Fruit fly (Drosophila melanogaster) whole organism, wandering third instar larva: ENCODE data around the gene UQCR-Q.

Experiments used
- Abd-B ChIP-seq: fragments of >200 bp; optimal IDR thresholded peaks from 2 replicates; lab custom pipeline; 2017; ENCODE audit warnings: missing biosample characterization, missing genetic modification characterization
- CG32264 ChIP-seq: fragments of 200-800 bp; sonication (Bioruptor generic); optimal IDR thresholded peaks from 2 replicates; lab custom pipeline; 2016; ENCODE audit warnings: missing biosample characterization, missing genetic modification characterization
- CG9705 ChIP-seq: fragments of 200-800 bp; sonication (Bioruptor generic); optimal IDR thresholded peaks from 2 replicates; lab custom pipeline; 2018; ENCODE audit warnings: missing biosample characterization, mild to moderate bottlenecking, missing genetic modification characterization
- CrebA ChIP-seq: fragments of 200-800 bp; sonication (Bioruptor generic); optimal IDR thresholded peaks from 2 replicates; lab custom pipeline; 2016; ENCODE audit warnings: missing biosample characterization, mild to moderate bottlenecking, missing genetic modification characterization, borderline replicate concordance
- Dfd ChIP-seq: fragments of >200 bp; optimal IDR thresholded peaks from 2 replicates; lab custom pipeline; 2017; ENCODE audit warnings: missing biosample characterization, missing genetic modification characterization
- Dif ChIP-seq: fragments of 200-275, 200-300 bp; sonication (Bioruptor generic); optimal IDR thresholded peaks from 2 replicates; lab custom pipeline; 2018; ENCODE audit warnings: missing biosample characterization, missing genetic modification characterization; ENCODE audit not compliant: partially characterized antibody
- GATAd ChIP-seq: sonication (Bioruptor generic); optimal IDR thresholded peaks from 2 replicates; lab custom pipeline; 2016; ENCODE audit warnings: missing biosample characterization, missing genetic modification characterization
- HLH106 ChIP-seq: fragments of 200-800 bp; optimal IDR thresholded peaks from 3 replicates; lab custom pipeline; 2019; ENCODE audit warnings: missing biosample characterization, mild to moderate bottlenecking, missing genetic modification characterization, moderate library complexity
- Hnf4 ChIP-seq: fragments of 200-800 bp; sonication (Bioruptor generic); optimal IDR thresholded peaks from 2 replicates; lab custom pipeline; 2016; ENCODE audit warnings: missing biosample characterization, mild to moderate bottlenecking, missing genetic modification characterization
- Hr78 ChIP-seq: fragments of >200 bp; optimal IDR thresholded peaks from 2 replicates; lab custom pipeline; 2017; ENCODE audit warnings: missing biosample characterization, missing genetic modification characterization
- Hr83 ChIP-seq: fragments of 200-300 bp; sonication (Bioruptor generic); optimal IDR thresholded peaks from 2 replicates; lab custom pipeline; 2016; ENCODE audit warnings: missing biosample characterization, mild to moderate bottlenecking, missing genetic modification characterization, moderate library complexity; ENCODE audit not compliant: poor library complexity, severe bottlenecking
- Jra ChIP-seq: sonication (Bioruptor generic); optimal IDR thresholded peaks from 2 replicates; lab custom pipeline; 2016; ENCODE audit warnings: missing biosample characterization, missing genetic modification characterization
- Mio ChIP-seq: sonication (Bioruptor generic); optimal IDR thresholded peaks from 2 replicates; lab custom pipeline; 2016; ENCODE audit warnings: missing biosample characterization, missing genetic modification characterization
- Myc ChIP-seq: fragments of >200 bp; optimal IDR thresholded peaks from 2 replicates; lab custom pipeline; 2017
- N ChIP-seq: fragments of >200 bp; optimal IDR thresholded peaks from 2 replicates; lab custom pipeline; 2018; ENCODE audit warnings: missing biosample characterization, missing external identifiers, missing genetic modification characterization
- OdsH ChIP-seq: fragments of 200-800 bp; sonication (Bioruptor generic); optimal IDR thresholded peaks from 2 replicates; lab custom pipeline; 2016; ENCODE audit warnings: missing biosample characterization, mild to moderate bottlenecking, missing genetic modification characterization
- Rel ChIP-seq, 2 experiments: fragments of 200-800 bp; sonication (Bioruptor generic) in 1 of 2; optimal IDR thresholded peaks; 2 replicates in 1 of 2; 3 replicates in 1 of 2; lab custom pipeline; 2016 to 2019; ENCODE audit warnings: mild to moderate bottlenecking in 2 of 2, missing biosample characterization in 2 of 2, missing genetic modification characterization in 2 of 2, moderate library complexity in 1 of 2
- Sp1 ChIP-seq: fragments of 200-800 bp; sonication (Bioruptor generic); optimal IDR thresholded peaks from 3 replicates; lab custom pipeline; 2019; ENCODE audit warnings: missing biosample characterization, mild to moderate bottlenecking, missing genetic modification characterization, moderate library complexity
- Vsx2 ChIP-seq: fragments of 200-300, 225-300 bp; sonication (Bioruptor generic); optimal IDR thresholded peaks from 2 replicates; lab custom pipeline; 2018; ENCODE audit warnings: missing biosample characterization, missing genetic modification characterization; ENCODE audit not compliant: partially characterized antibody
- br ChIP-seq: fragments of 200-800 bp; sonication (Bioruptor generic); optimal IDR thresholded peaks from 2 replicates; lab custom pipeline; 2016; ENCODE audit warnings: missing biosample characterization, missing genetic modification characterization
- brk ChIP-seq: fragments of 200-800 bp; sonication (Bioruptor generic); optimal IDR thresholded peaks from 2 replicates; lab custom pipeline; 2016; ENCODE audit warnings: missing biosample characterization, mild to moderate bottlenecking, missing genetic modification characterization
- dl ChIP-seq, 2 experiments: fragments of 175-275, 200-275 bp in 1 of 2; fragments of 200-275 bp in 1 of 2; sonication (Bioruptor generic); optimal IDR thresholded peaks; lab custom pipeline; 2018; ENCODE audit warnings: mild to moderate bottlenecking in 2 of 2, missing biosample characterization in 2 of 2, missing genetic modification characterization in 2 of 2, moderate library complexity in 2 of 2; ENCODE audit not compliant: partially characterized antibody in 2 of 2, insufficient read depth in 1 of 2
- dmrt93B ChIP-seq: fragments of 200-800 bp; sonication (Bioruptor generic); optimal IDR thresholded peaks from 2 replicates; lab custom pipeline; 2018; ENCODE audit warnings: missing biosample characterization, mild to moderate bottlenecking, missing genetic modification characterization
- dsf ChIP-seq: sonication (Bioruptor generic); optimal IDR thresholded peaks from 2 replicates; lab custom pipeline; 2016; ENCODE audit warnings: missing biosample characterization, missing genetic modification characterization, borderline replicate concordance
- ey ChIP-seq: fragments of 200-800 bp; sonication (Bioruptor generic); optimal IDR thresholded peaks from 2 replicates; lab custom pipeline; 2016; ENCODE audit warnings: missing biosample characterization, missing genetic modification characterization
- foxo ChIP-seq, 2 experiments: fragments of 200-800 bp; sonication (Bioruptor generic); optimal IDR thresholded peaks; 2 replicates in 1 of 2; 3 replicates in 1 of 2; lab custom pipeline; 2016 to 2017; ENCODE audit warnings: missing biosample characterization in 2 of 2, missing genetic modification characterization in 2 of 2
- fru ChIP-seq: fragments of 200-800 bp; sonication (Bioruptor generic); optimal IDR thresholded peaks from 3 replicates; lab custom pipeline; 2016; ENCODE audit warnings: missing biosample characterization, mild to moderate bottlenecking, missing genetic modification characterization
- h ChIP-seq: fragments of 200-800 bp; sonication (Bioruptor generic); optimal IDR thresholded peaks from 3 replicates; lab custom pipeline; 2016; ENCODE audit warnings: missing biosample characterization, mild to moderate bottlenecking, missing genetic modification characterization
- jim ChIP-seq: fragments of 175-275, 200-325 bp; sonication (Bioruptor generic); optimal IDR thresholded peaks from 2 replicates; lab custom pipeline; 2016; ENCODE audit warnings: missing biosample characterization, mild to moderate bottlenecking, missing genetic modification characterization
- lola ChIP-seq: fragments of >200 bp; optimal IDR thresholded peaks from 2 replicates; lab custom pipeline; 2017; ENCODE audit warnings: missing biosample characterization, missing genetic modification characterization
- pan ChIP-seq: fragments of >200 bp; optimal IDR thresholded peaks from 2 replicates; lab custom pipeline; 2017
- psq ChIP-seq: fragments of 200-800 bp; sonication (Bioruptor generic); optimal IDR thresholded peaks from 3 replicates; lab custom pipeline; 2017; ENCODE audit warnings: missing biosample characterization, mild to moderate bottlenecking, missing genetic modification characterization, moderate library complexity
- rgr ChIP-seq: fragments of 200-800 bp; sonication (Bioruptor generic); optimal IDR thresholded peaks from 3 replicates; lab custom pipeline; 2016; ENCODE audit warnings: missing biosample characterization, mild to moderate bottlenecking, missing genetic modification characterization
- sage ChIP-seq: fragments of 200-800 bp; sonication (Bioruptor generic); optimal IDR thresholded peaks from 2 replicates; lab custom pipeline; 2016; ENCODE audit warnings: missing biosample characterization, mild to moderate bottlenecking, missing genetic modification characterization
- sv ChIP-seq: fragments of 200-800 bp; sonication (Bioruptor generic); optimal IDR thresholded peaks from 3 replicates; lab custom pipeline; 2016; ENCODE audit warnings: missing biosample characterization, missing genetic modification characterization
- tai ChIP-seq: sonication (Bioruptor generic); optimal IDR thresholded peaks from 2 replicates; lab custom pipeline; 2016; ENCODE audit warnings: missing biosample characterization, missing genetic modification characterization
- usp ChIP-seq: fragments of >200 bp; optimal IDR thresholded peaks from 2 replicates; lab custom pipeline; 2017; ENCODE audit warnings: missing biosample characterization, missing genetic modification characterization
- woc ChIP-seq: sonication (Bioruptor generic); optimal IDR thresholded peaks from 2 replicates; lab custom pipeline; 2016; ENCODE audit warnings: missing biosample characterization, mild to moderate bottlenecking, missing genetic modification characterization

Gene UQCR-Q

DNA sequence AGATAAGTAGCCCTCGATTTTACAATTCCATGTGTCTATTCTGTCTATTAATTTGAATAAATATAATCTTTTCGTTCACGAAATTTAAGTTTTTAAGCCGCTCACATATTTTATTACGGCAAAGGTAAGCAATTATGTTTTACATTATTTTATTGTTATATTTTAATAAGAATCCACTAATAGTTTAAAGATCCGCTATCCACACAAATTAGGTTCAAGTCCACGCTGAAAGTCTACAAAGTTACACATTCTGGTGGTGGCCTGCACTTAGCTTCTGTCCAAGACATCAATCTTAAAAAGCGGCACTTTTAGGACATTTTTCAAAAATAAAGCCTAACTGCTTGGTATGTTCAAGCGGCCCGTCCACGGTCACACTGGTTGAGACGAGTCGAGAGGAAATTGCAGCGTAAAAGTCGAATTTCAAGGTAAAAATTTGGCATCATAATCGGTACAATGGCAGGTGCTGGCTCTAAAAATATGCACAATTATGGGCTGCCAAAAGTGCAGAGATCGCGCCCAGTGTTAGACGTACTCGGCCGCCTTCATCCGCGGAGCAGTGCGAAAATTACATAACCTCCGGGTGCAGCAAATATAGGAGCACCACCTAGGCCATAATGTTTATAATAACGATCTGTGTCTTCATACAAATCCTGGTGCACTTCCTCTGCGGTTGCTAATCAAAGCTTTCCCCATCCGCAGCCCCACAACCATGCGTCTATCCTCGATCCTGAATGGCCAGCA is at the start of gene UQCR-Q, which contains the start of gene CG46525:
Gene UQCR-Q (plus strand): TSS at position 51 of the 741 bp plus-strand sequence.
Gene CG46525 (plus strand): TSS at position 510 of the 741 bp plus-strand sequence.
- TF ChIP-seq Dif (GFP tag; lab: Kevin White, UChicago) (peak; percentile 4), h (GFP tag; lab: Kevin White, UChicago) (peak; percentile 12), Hnf4 (no peak), Myc (lab: Kevin White, UChicago) (peak; percentile 50), dsf (GFP tag; lab: Kevin White, UChicago) (no peak), brk (GFP tag; lab: Kevin White, UChicago) (peak; percentile 13), Rel (GFP tag; optimal IDR thresholded peaks at IDR 0.05; lab: Kevin White, UChicago) (no peak), Rel (tag; optimal IDR thresholded peaks at IDR 0.05; lab: Kevin White, UChicago) (peak; percentile 27)

DNA sequence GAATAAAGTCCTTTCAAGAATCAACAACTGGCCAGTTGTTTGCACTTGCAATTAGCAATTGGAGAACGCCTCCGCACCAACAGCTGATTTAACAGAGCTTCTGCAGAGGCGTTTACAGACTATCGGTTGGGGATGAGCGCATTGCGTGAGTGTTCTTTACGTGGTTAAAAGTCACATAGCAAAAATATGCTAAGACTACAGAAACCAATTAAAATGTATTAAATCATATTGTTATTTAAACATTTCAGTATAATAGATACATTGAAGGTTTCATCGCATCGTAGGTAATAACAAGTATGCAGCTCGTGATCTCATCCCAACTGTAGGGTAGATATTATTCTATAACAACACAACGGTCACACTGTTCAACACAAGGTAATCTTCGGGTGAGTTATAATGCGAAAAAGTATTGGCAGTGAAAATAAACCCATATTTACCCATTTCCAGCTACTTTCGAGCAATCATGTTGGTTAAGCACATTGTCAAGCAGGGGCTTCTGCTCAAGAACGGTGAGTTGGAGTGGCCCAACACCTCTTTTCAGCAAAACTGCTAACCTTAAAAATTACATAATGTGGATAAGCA is 49.3 kb upstream of the UQCR-Q start, which contains the start of the genes Sec3 and COX7B:
Gene Sec3 (minus strand): TSS at position 86 of the 582 bp plus-strand sequence.
Gene COX7B (plus strand): TSS at position 346 of the 582 bp plus-strand sequence.
- TF ChIP-seq tai (GFP tag; lab: Kevin White, UChicago) (no peak), Myc (lab: Kevin White, UChicago) (no peak), rgr (GFP tag; lab: Kevin White, UChicago) (peak; percentile 77), Hr78 (no peak), GATAd (GFP tag; lab: Kevin White, UChicago) (no peak), fru (peak; percentile 71), N (GFP tag; lab: Kevin White, UChicago) (no peak), CG32264 (GFP tag; lab: Kevin White, UChicago) (peak; percentile 19), Jra (GFP tag; lab: Kevin White, UChicago) (peak; percentile 79), Hnf4 (peak; percentile 78), CG9705 (GFP tag; lab: Kevin White, UChicago) (peak; percentile 70), brk (GFP tag; lab: Kevin White, UChicago) (peak; percentile 68), dmrt93B (GFP tag; lab: Kevin White, UChicago) (peak; percentile 33), lola (GFP tag; lab: Kevin White, UChicago) (no peak), psq (GFP tag; lab: Kevin White, UChicago) (peak; percentile 47), pan (lab: Kevin White, UChicago) (no peak), Mio (GFP tag; lab: Kevin White, UChicago) (no peak), dl (GFP tag; optimal IDR thresholded peaks at IDR 0.05; lab: Kevin White, UChicago; ENCODE audit: insufficient read depth in 1 of 2, partially characterized antibody in 2 of 2) (no peak), foxo (GFP tag; optimal IDR thresholded peaks at IDR 0.05; lab: Kevin White, UChicago) (peak in 1 of 2 experiments; percentile 83), OdsH (GFP tag; lab: Kevin White, UChicago) (peak; percentile 40), Abd-B (GFP tag; lab: Kevin White, UChicago) (no peak), CrebA (GFP tag; lab: Kevin White, UChicago) (no peak), ey (GFP tag; lab: Kevin White, UChicago) (peak; percentile 65), HLH106 (tag; lab: Kevin White, UChicago) (peak; percentile 80), Hr83 (GFP tag; lab: Kevin White, UChicago) (peak; percentile 58), Vsx2 (no peak), jim (GFP tag; lab: Kevin White, UChicago) (no peak), Sp1 (peak; percentile 67), sage (GFP tag; lab: Kevin White, UChicago) (peak; percentile 63), Dfd (GFP tag; lab: Kevin White, UChicago) (no peak), woc (peak; percentile 85), Rel (GFP tag; optimal IDR thresholded peaks at IDR 0.05; lab: Kevin White, UChicago) (no peak), Rel (tag; optimal IDR thresholded peaks at IDR 0.05; lab: Kevin White, UChicago) (peak; percentile 37), usp (GFP tag; lab: Kevin White, UChicago) (no peak), sv (GFP tag; lab: Kevin White, UChicago) (peak; percentile 69), h (GFP tag; lab: Kevin White, UChicago) (peak; percentile 86), dsf (GFP tag; lab: Kevin White, UChicago) (peak; percentile 67), Dif (GFP tag; lab: Kevin White, UChicago) (no peak), br (GFP tag; lab: Kevin White, UChicago) (peak; percentile 69)
